Fruit fly (Drosophila melanogaster): ENCODE data around the gene CG46025.

CG46025 gene

DNA sequence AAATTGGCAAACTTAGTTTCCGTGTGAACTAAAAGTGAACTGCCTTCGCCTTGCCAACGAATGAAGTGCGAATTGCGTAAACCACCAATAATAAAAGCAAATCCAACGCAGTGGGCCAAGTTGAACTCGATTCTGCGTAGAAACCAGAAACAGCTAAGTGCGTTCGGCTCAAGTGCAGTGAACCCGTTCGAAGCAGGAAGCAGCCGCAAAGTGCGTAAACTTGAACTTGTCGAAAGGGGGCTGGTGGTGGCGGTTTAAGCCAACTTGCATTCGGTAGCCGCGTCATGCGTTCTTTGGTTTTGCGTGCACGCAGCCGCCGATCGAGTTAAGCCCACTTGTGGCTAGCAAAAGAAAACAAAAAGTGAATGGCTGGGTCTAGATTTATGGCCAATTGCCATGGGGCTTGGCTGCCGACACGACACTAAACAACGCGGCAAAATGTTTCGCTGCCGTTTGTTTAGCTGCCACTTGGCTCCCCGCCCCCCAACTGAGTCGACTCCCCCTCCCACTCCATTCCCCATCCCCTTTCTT is 3.3 kb upstream of the CG46025 start:
- no peak for TF ChIP-seq rn (GFP tag; IDR thresholded peaks at IDR 0.05)
- TF ChIP-seq Ets98B (GFP tag; IDR thresholded peaks at IDR 0.05): no peak; the same call in 1 of the 2 replicates
- TF ChIP-seq Snoo (tag; optimal IDR thresholded peaks at IDR 0.05): no peak
- no peak for TF ChIP-seq Pif1A (GFP tag; optimal IDR thresholded peaks at IDR 0.05)
- no peak for TF ChIP-seq Pif1B (GFP tag; optimal IDR thresholded peaks at IDR 0.05)
- TF ChIP-seq CG15710 (tag; optimal IDR thresholded peaks at IDR 0.05): no peak
- TF ChIP-seq CG32121 (GFP tag; IDR thresholded peaks at IDR 0.05): no peak
- TF ChIP-seq CG34367 (tag; optimal IDR thresholded peaks at IDR 0.05): no peak
- peak; percentile 17 for TF ChIP-seq CG13204 (GFP tag; optimal IDR thresholded peaks at IDR 0.05)
- TF ChIP-seq EcR (GFP tag; optimal IDR thresholded peaks at IDR 0.05): peak; percentile 95
- no peak for TF ChIP-seq gl (tag; optimal IDR thresholded peaks at IDR 0.05)
- no peak for TF ChIP-seq D1 (tag; optimal IDR thresholded peaks at IDR 0.05)
- no peak for TF ChIP-seq CG8159 (tag; optimal IDR thresholded peaks at IDR 0.05)
- TF ChIP-seq CG14655 (GFP tag; optimal IDR thresholded peaks at IDR 0.05): no peak
- no peak for TF ChIP-seq CG10348 (GFP tag; IDR thresholded peaks at IDR 0.05)
- TF ChIP-seq CG17806 (tag; optimal IDR thresholded peaks at IDR 0.05): no peak
- TF ChIP-seq CG4496 (GFP tag; IDR thresholded peaks at IDR 0.05): 0 out of 3 replicates have a peak, but pooled peaks have one; percentile 40
- no peak for TF ChIP-seq CG12605 (GFP tag; IDR thresholded peaks at IDR 0.05)
- TF ChIP-seq CG8301 (tag; optimal IDR thresholded peaks at IDR 0.05): no peak
- TF ChIP-seq fd96Ca (GFP tag; IDR thresholded peaks at IDR 0.05): 0 out of 3 replicates have a peak, but pooled peaks have one; percentile 20

- TF ChIP-seq CG34367 (tag; optimal IDR thresholded peaks at IDR 0.05) (no peak), rn (GFP tag; IDR thresholded peaks at IDR 0.05) (no peak), CG32121 (GFP tag; IDR thresholded peaks at IDR 0.05) (no peak), EcR (GFP tag; optimal IDR thresholded peaks at IDR 0.05) (no peak), Snoo (tag; optimal IDR thresholded peaks at IDR 0.05) (no peak)
Measured at dm6 chr2L:7753086-7753485, 888 bp upstream of the CG46025 start, which contains the start of gene CG7203. Gene CG7203, minus strand, starts transcription at chr2L:7753186.

DNA sequence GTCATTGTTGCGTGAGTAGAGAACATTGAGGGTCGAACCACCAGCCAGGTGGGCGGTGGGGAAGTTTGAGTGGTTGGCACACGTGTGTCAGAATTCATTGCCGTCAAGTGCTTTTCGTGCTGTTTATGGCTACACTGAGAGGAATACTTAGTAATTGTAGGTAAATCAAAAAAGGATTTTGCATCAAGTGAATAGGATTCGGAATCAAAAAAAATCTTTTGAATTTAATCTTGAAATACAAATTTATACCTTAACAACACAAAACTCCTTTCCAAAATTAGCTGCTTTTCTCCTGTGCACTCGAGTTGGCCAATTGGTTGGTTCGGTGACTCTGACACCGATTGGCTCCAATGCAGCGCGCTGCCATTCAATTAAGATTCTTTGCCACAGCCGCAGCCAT is 565 bp downstream of the CG46025 start:
- peak; percentile 27 for TF ChIP-seq CG17806 (tag; optimal IDR thresholded peaks at IDR 0.05)
- no peak for TF ChIP-seq rn (GFP tag; IDR thresholded peaks at IDR 0.05)
- TF ChIP-seq CG8159 (tag; optimal IDR thresholded peaks at IDR 0.05): peak; percentile 25
- TF ChIP-seq CG8301 (tag; optimal IDR thresholded peaks at IDR 0.05): peak; percentile 43
- peak; percentile 69; the same call in 2 of the 3 replicates for TF ChIP-seq fd96Ca (GFP tag; IDR thresholded peaks at IDR 0.05)
- TF ChIP-seq D1 (tag; optimal IDR thresholded peaks at IDR 0.05): no peak
- no peak for TF ChIP-seq CG12605 (GFP tag; IDR thresholded peaks at IDR 0.05)
- peak; percentile 53 for TF ChIP-seq Ets98B (GFP tag; IDR thresholded peaks at IDR 0.05)
- TF ChIP-seq gl (tag; optimal IDR thresholded peaks at IDR 0.05): no peak
- peak; percentile 5 for TF ChIP-seq CG9948 (tag; optimal IDR thresholded peaks at IDR 0.05)
- TF ChIP-seq CG4496 (GFP tag; IDR thresholded peaks at IDR 0.05): peak; percentile 70; the same call in 2 of the 3 replicates
- peak; percentile 31 for TF ChIP-seq CG14655 (GFP tag; optimal IDR thresholded peaks at IDR 0.05)
- TF ChIP-seq CG34367 (tag; optimal IDR thresholded peaks at IDR 0.05): no peak
- no peak for TF ChIP-seq CG15710 (tag; optimal IDR thresholded peaks at IDR 0.05)
- no peak for TF ChIP-seq CG13204 (GFP tag; optimal IDR thresholded peaks at IDR 0.05)
- TF ChIP-seq CG32121 (GFP tag; IDR thresholded peaks at IDR 0.05): peak; percentile 53; the same call in 1 of the 2 replicates

DNA sequence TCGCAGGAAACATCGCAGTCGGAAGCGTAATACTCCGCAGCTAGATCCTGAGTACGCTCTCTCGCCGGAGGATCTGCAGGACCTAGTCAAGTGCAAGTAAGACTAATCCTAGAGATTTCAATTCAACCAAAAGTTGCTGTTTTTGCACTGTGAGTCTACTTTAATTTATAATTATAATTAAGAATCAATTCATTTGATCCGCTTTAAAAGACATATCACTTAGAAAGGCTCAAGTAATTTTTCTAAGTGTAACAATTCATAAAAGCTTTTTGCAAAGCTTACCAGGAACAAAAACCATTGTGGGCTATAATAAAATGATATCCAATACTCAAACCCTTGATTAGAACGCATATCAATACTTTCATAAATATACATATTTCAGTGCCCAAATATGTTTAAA is 2.9 kb downstream of the CG46025 start:
- TF ChIP-seq Pif1B (GFP tag; optimal IDR thresholded peaks at IDR 0.05) (no peak), CG8301 (tag; optimal IDR thresholded peaks at IDR 0.05) (no peak), CG8159 (tag; optimal IDR thresholded peaks at IDR 0.05) (peak; percentile 2), CG4496 (GFP tag; IDR thresholded peaks at IDR 0.05) (peak; percentile 51; the same call in 2 of the 3 replicates), CG13204 (GFP tag; optimal IDR thresholded peaks at IDR 0.05) (no peak)

DNA sequence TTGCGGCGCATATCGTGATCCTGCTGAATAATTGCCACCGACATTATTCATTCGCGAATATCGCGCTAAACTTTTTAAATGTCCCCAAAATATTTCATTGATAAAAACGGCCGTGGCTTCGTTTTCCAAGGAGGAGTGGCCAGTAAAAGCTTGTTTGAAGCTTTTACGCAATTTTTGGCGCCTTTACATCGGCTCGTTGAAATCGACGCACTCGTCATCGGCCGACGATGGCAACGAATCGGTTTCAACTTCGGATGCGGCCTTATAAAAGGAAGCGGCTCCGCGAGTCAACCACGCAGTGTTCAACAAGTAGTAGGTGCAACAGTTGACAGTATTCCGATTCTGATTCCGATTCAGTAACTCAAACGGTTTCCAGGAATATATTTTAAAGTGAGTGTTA is 13.4 kb downstream of the CG46025 start, which contains the start of gene CG7191:
Gene CG7191, plus strand, starts transcription at position 301 of the 400 bp plus-strand sequence.
- TF ChIP-seq CG17806 (tag; optimal IDR thresholded peaks at IDR 0.05) (no peak), Pif1A (GFP tag; optimal IDR thresholded peaks at IDR 0.05) (no peak), rn (GFP tag; IDR thresholded peaks at IDR 0.05) (no peak), CG13204 (GFP tag; optimal IDR thresholded peaks at IDR 0.05) (no peak), CG4496 (GFP tag; IDR thresholded peaks at IDR 0.05) (no peak), Ets98B (GFP tag; IDR thresholded peaks at IDR 0.05) (no peak), CG10348 (GFP tag; IDR thresholded peaks at IDR 0.05) (no peak), gl (tag; optimal IDR thresholded peaks at IDR 0.05) (no peak)

DNA sequence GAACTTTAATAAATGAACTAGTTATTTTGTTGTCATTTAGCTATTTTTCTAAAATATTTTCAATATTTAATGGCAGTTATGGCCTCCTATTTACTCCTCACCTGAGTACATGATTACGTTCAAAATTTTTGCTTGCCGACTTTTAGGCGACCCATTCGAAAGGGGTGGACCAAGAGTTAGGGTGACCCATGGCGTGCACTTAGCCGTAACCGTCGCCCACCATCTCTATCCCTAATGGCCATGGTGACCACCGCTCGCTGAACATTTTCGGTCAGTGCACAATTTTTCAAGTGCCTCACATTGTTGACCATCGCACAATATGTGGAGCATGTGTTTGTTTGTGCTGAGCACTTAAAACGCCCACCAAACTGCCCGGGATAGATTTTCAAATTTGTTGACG is 17.9 kb downstream of the CG46025 start:
- TF ChIP-seq rn (GFP tag; IDR thresholded peaks at IDR 0.05) (no peak), D1 (tag; optimal IDR thresholded peaks at IDR 0.05) (no peak), Pif1A (GFP tag; optimal IDR thresholded peaks at IDR 0.05) (no peak), CG8159 (tag; optimal IDR thresholded peaks at IDR 0.05) (peak; percentile 81), CG13204 (GFP tag; optimal IDR thresholded peaks at IDR 0.05) (no peak)

DNA sequence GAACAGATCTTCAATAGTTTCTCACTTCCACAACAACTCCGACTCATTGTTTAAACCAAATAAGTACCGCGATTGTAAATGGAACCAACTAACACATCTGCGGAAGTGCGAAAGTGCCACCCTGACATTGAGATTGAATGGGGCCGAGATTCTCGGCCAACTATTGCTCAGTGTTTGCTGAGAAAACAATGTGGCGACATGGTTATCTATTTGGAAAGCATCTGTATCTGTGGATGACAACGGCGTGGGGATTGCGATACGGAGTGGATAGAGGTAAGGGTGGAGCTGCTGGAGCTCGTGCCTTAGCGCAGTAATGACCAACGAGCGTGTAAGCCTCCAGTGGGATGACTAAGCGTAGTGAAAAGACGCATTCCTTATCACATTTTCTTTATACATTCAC is 21.3 kb downstream of the CG46025 start:
- TF ChIP-seq CG4496 (GFP tag; IDR thresholded peaks at IDR 0.05) (no peak), CG10348 (GFP tag; IDR thresholded peaks at IDR 0.05) (no peak), CG13204 (GFP tag; optimal IDR thresholded peaks at IDR 0.05) (no peak), CG8159 (tag; optimal IDR thresholded peaks at IDR 0.05) (no peak), EcR (GFP tag; optimal IDR thresholded peaks at IDR 0.05) (no peak), CG12605 (GFP tag; IDR thresholded peaks at IDR 0.05) (no peak), fd96Ca (GFP tag; IDR thresholded peaks at IDR 0.05) (no peak), CG32121 (GFP tag; IDR thresholded peaks at IDR 0.05) (no peak), Ets98B (GFP tag; IDR thresholded peaks at IDR 0.05) (no peak), D1 (tag; optimal IDR thresholded peaks at IDR 0.05) (no peak), CG14655 (GFP tag; optimal IDR thresholded peaks at IDR 0.05) (no peak)

Measured in whole organism, pupa.